Fruit fly (Drosophila melanogaster): ENCODE measurements around the gene Psf1.

DNA sequence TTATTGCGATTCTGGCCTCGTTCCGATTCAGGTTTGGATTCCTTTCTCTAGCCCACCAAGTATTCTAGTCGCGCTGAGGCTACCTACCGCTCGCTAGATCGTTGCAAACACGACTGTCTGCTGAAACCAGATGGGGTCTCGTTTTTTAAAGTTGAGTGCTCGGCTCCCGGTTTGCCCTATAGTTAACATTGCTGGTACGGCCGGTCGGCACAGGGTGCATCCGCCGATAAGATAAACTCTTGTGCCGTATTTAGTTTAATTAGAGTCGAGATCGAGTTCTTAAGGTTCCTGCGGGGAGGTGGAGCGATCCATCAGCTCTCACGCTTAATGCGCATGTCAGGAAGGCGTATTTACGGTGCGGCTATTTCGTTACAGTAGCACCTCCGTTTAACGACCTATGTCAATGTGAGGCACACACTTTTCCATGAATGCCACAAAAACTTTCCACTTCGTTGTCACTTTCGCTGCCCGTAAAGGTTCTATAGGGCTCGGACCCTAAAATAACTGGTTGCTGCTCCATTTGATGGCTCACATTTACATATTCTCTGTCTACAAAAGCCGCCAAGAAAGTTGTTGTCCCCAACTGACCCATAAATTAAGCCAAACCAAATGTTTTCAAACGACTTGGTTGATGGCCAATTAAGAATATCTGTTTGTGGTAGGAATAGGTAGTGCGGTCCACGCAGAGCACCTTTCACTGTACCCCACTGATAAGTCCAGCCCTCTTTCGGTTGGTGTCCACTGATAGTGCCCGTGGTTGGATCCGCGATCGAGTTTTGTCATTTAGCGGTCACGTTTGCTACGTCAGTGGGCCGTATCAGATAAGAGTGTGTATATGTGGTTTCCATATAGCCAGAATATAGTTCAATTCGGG, 42.6 kb downstream of the Psf1 start, which contains the start of gene CG9119:
- TF ChIP-seq CTCF (optimal IDR thresholded peaks at IDR 0.05) (no peak), CG8478 (optimal IDR thresholded peaks at IDR 0.05) (no peak)

Data from S2 (cell line).